Fruit fly (Drosophila melanogaster): ENCODE data around the gene par-6.

The par-6 gene

dm6 chrX:17702738-17703570 lies at the start of gene par-6, which contains the start of gene CG8188:
TSS of gene par-6 (plus strand) at chrX:17703352.
TSS of gene CG8188 (minus strand) at chrX:17703024.
- TF ChIP-seq CG8478 (optimal IDR thresholded peaks at IDR 0.05) (no peak), usp (GFP tag; optimal IDR thresholded peaks at IDR 0.05) (no peak), psq (optimal IDR thresholded peaks at IDR 0.05) (no peak), pan (optimal IDR thresholded peaks at IDR 0.05) (no peak), Dll (optimal IDR thresholded peaks at IDR 0.05) (no peak), EcR (GFP tag; optimal IDR thresholded peaks at IDR 0.05) (no peak)

DNA sequence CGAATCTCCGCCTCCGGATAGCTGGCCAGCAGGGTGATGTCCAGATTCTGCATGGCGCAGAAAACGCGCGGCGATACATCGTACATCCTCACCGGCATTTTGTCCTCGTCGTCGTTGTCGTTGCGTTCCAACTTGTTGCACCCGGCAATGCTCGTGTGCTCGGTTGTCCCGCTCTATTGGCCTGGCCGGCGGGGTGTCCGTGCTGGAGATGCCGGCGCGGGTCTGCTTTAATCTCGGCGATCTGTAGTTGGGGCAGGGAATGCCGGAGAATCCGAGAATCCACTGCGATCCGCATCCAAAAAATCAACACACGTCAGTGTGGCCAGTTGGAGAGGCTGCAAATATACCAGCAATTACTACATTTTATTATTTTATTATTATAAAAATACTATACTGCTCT lies 46.7 kb upstream of the par-6 start, which contains the start of gene IntS2:
TSS of gene IntS2 (minus strand) at position 318 of the 400 bp plus-strand sequence.
- no peak for TF ChIP-seq CG8478 (optimal IDR thresholded peaks at IDR 0.05)
- TF ChIP-seq Dll (optimal IDR thresholded peaks at IDR 0.05): no peak
- TF ChIP-seq psq (optimal IDR thresholded peaks at IDR 0.05): no peak
- TF ChIP-seq usp (GFP tag; optimal IDR thresholded peaks at IDR 0.05): no peak
- no peak for TF ChIP-seq pan (optimal IDR thresholded peaks at IDR 0.05)
- TF ChIP-seq EcR (GFP tag; optimal IDR thresholded peaks at IDR 0.05): no peak

- TF ChIP-seq usp (GFP tag; optimal IDR thresholded peaks at IDR 0.05) (no peak), pan (optimal IDR thresholded peaks at IDR 0.05) (no peak), Dll (optimal IDR thresholded peaks at IDR 0.05) (no peak), CG8478 (optimal IDR thresholded peaks at IDR 0.05) (no peak), EcR (GFP tag; optimal IDR thresholded peaks at IDR 0.05) (no peak), psq (optimal IDR thresholded peaks at IDR 0.05) (no peak)
Observed at dm6 chrX:17657050-17657696, 46.0 kb upstream of the par-6 start, which contains the start of gene beta-Spec. TSS of gene beta-Spec (plus strand) at chrX:17657372.

- TF ChIP-seq Dll (optimal IDR thresholded peaks at IDR 0.05) (no peak), EcR (GFP tag; optimal IDR thresholded peaks at IDR 0.05) (no peak), psq (optimal IDR thresholded peaks at IDR 0.05) (no peak), pan (optimal IDR thresholded peaks at IDR 0.05) (no peak), CG8478 (optimal IDR thresholded peaks at IDR 0.05) (no peak)
Observed at dm6 chrX:17657716-17658115, 45.4 kb upstream of the par-6 start.

DNA sequence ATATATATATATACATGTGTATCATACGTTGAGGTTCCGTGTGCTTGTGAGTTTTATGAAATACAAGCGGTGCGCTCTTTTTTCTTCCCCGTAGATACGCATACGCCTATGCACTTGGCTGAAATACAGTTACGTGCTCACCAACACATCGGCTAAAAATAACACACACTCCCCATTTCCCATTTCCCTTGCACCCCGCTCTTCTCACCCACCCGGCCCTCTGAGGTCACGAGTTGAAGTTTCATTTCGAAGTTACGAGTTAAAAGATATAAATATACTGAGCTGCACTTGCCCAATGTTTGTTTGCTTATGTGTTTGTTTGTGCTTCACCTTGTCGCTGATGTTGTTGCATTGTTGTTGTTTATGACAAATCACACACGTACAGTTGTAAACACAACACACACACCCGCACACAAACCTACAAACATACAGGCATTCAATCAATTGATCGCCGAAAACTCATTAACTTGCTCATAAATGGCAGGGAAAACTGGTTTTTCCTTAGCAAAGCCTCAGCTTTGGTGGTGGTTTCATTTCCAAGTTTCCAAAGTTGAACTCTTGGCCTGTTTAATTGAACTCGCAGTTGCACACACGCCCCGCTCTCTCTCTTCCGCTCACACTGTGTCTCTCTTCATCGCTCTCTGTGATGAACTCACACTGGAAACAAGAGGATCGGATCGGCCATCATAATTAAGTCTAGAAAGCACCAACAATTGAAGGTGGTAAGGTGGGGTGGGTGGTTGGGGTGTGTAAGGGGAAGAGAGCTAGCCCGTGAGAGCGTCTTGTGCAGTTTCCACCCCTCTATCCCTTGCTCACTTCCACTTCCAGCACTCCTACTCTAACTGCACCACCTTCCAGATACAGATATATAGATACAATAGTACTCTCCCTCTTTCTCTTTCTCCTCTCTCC lies 44.7 kb upstream of the par-6 start:
- TF ChIP-seq EcR (GFP tag; optimal IDR thresholded peaks at IDR 0.05) (no peak), CG8478 (optimal IDR thresholded peaks at IDR 0.05) (no peak), Dll (optimal IDR thresholded peaks at IDR 0.05) (no peak), pan (optimal IDR thresholded peaks at IDR 0.05) (no peak), psq (optimal IDR thresholded peaks at IDR 0.05) (no peak), usp (GFP tag; optimal IDR thresholded peaks at IDR 0.05) (no peak)

- TF ChIP-seq psq (optimal IDR thresholded peaks at IDR 0.05) (no peak), CG8478 (optimal IDR thresholded peaks at IDR 0.05) (no peak), pan (optimal IDR thresholded peaks at IDR 0.05) (no peak), Dll (optimal IDR thresholded peaks at IDR 0.05) (no peak), usp (GFP tag; optimal IDR thresholded peaks at IDR 0.05) (no peak), EcR (GFP tag; optimal IDR thresholded peaks at IDR 0.05) (no peak)
Observed at dm6 chrX:17659119-17659452, 44.1 kb upstream of the par-6 start.

DNA sequence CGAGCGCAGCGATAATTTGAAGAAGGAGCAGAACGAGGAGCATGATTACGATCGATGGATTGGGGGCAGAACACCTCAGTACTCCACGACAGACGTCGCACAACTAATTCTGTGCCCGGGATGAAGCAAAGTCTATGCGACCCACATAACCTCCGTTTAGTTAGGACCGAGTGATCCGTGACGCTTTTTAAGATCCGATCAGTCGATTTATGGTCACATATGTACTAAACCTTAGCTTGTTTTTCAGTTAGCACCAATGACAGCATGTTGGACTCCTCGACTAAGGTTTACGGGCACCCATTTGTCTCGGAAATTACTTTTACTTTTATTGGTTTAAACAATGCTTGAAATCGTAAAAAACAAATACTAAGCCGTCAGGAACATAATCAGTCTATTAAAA lies 31.4 kb upstream of the par-6 start, which contains the start of gene CG12990:
TSS of gene CG12990 (minus strand) at position 101 of the 400 bp plus-strand sequence.
- TF ChIP-seq CG8478 (optimal IDR thresholded peaks at IDR 0.05) (no peak), psq (optimal IDR thresholded peaks at IDR 0.05) (no peak), usp (GFP tag; optimal IDR thresholded peaks at IDR 0.05) (no peak), EcR (GFP tag; optimal IDR thresholded peaks at IDR 0.05) (no peak), pan (optimal IDR thresholded peaks at IDR 0.05) (no peak), Dll (optimal IDR thresholded peaks at IDR 0.05) (no peak)

DNA sequence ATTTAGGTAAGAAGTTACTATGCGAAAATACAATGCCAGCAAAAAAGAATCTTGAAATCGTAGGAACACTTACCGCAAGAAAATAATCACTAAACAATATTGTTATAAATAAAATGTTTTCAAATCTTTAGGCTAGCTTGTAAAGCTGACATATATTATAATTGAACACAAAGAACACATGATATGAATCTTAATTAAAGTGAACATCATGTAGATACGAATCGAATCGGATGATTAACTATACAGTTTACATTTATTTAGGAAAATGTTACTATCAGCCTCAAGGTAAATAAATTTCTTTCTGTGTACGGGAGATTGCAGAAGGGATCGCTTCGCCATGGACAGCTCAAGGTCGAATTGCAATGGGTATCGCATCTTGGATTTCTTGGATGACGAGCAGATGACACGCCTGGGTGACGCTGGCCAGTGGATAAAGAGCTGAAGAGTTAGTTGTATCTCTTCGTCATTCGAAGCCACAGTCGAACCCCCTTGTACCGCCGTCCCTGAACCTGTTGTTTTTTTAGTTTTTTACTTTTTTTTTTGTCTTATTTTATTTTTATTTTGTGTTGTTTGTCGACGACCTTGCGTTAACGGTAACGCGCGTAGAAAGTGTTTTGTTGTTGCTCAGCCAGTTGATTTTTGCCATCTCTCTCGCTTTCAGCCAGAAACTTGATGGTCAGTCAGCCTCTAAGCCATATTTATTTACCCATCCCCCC lies 25.0 kb upstream of the par-6 start:
- TF ChIP-seq psq (optimal IDR thresholded peaks at IDR 0.05) (no peak), usp (GFP tag; optimal IDR thresholded peaks at IDR 0.05) (no peak)

DNA sequence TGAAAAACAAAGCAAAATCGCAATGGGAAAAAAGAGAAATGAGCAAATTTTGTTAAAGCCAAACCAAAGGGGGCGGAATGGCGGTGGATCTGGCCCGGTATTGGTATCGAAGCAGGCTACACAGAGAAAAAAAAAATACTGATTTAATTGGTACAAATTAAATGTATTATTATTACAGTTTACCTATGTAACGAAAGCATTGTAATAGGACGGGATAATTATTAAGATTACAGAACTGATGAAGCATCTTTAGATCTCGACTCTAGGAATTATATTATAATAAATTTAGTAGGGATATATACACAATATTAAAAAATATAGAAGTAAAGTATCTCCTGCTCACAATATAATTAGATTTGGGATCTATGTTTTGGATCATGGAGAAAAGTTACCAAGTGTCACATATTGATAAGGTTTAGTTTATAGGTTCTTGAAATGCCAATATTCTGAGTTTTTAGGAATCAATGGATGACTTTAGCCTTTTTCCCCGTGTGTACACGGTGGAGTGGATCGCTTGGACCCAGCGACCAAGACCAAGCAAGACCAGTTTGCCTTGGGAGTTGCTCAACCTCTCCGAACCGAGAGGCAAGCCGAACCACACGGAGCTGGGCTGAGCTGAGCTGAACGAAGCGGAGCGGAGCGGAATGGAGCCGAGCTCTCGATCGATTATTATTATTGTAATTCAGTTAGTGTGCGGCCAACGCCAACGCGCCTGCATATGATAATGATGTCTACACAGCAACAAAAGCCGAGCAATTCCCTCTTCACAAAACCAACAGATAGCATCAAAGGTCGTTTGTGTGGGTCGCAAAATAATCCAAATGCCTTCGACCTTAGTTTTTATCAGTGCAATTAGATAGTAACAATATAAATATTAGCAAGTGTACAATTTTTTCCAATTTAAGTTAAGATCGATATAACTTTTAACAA lies 23.2 kb upstream of the par-6 start:
- TF ChIP-seq Dll (optimal IDR thresholded peaks at IDR 0.05) (no peak), psq (optimal IDR thresholded peaks at IDR 0.05) (no peak), EcR (GFP tag; optimal IDR thresholded peaks at IDR 0.05) (no peak), CG8478 (optimal IDR thresholded peaks at IDR 0.05) (no peak), pan (optimal IDR thresholded peaks at IDR 0.05) (no peak), usp (GFP tag; optimal IDR thresholded peaks at IDR 0.05) (no peak)

All from whole organism.